Worm (Caenorhabditis elegans) whole organism, early embryonic: ENCODE measurements around the gene tag-267.

ENCODE experiments used
- B0310.2 ChIP-seq: sonication (generic microtip); optimal IDR thresholded peaks from 2 replicates; lab custom pipeline; 2016; ENCODE audit warnings: mild to moderate bottlenecking, missing genetic modification characterization, missing compliant biosample characterization
- F13C5.2 ChIP-seq: sonication (generic microtip); optimal IDR thresholded peaks from 2 replicates; lab custom pipeline; 2017; ENCODE audit warnings: mild to moderate bottlenecking, missing genetic modification characterization, inconsistent platforms, missing compliant biosample characterization
- aly-1 ChIP-seq: sonication (generic microtip); optimal IDR thresholded peaks from 2 replicates; lab custom pipeline; 2016; ENCODE audit warnings: missing genetic modification characterization, missing compliant biosample characterization
- ama-1 ChIP-seq: fragments of 150-350 bp; optimal IDR thresholded peaks from 2 replicates; lab custom pipeline; 2014
- ceh-13 ChIP-seq: fragments of 200-800 bp; sonication (Bioruptor generic); optimal IDR thresholded peaks from 2 replicates; lab custom pipeline; 2018; ENCODE audit warnings: mild to moderate bottlenecking, missing genetic modification characterization, missing compliant biosample characterization
- ets-7 ChIP-seq: sonication (generic microtip); optimal IDR thresholded peaks from 2 replicates; lab custom pipeline; 2016; ENCODE audit warnings: missing genotype, missing genetic modification characterization, missing compliant biosample characterization
- flt-1 ChIP-seq: fragments of 200-800 bp; sonication (Bioruptor generic); IDR thresholded peaks from 2 replicates; pipeline ENCODE4 v1.3.6; 2022; ENCODE audit warnings: missing genetic modification characterization, missing compliant biosample characterization
- hmg-4 ChIP-seq: fragments of 200-800 bp; sonication (Bioruptor generic); optimal IDR thresholded peaks from 2 replicates; lab custom pipeline; 2018; ENCODE audit warnings: mild to moderate bottlenecking, missing genetic modification characterization, missing compliant biosample characterization
- hnd-1 ChIP-seq: sonication (generic microtip); optimal IDR thresholded peaks from 2 replicates; lab custom pipeline; 2016; ENCODE audit warnings: missing genetic modification characterization, missing compliant biosample characterization
- pes-1 ChIP-seq: fragments of 200-800 bp; sonication (Bioruptor generic); IDR thresholded peaks from 2 replicates; pipeline ENCODE4 v1.3.6; 2022; ENCODE audit warnings: missing genetic modification reagents, missing genetic modification characterization, missing compliant biosample characterization
- sea-1 ChIP-seq: fragments of 200-800 bp; sonication (Bioruptor generic); conservative IDR thresholded peaks from 2 replicates; pipeline ENCODE4 v1.3.6; 2022; ENCODE audit warnings: missing genetic modification characterization, missing compliant biosample characterization
- tra-4 ChIP-seq: sonication (generic microtip); optimal IDR thresholded peaks from 2 replicates; lab custom pipeline; 2017; ENCODE audit warnings: missing genetic modification characterization, missing compliant biosample characterization

- TF ChIP-seq tra-4 (tag; lab: Kevin White, UChicago) (no peak), flt-1 (GFP tag; lab: Robert Waterston, UW) (no peak), ama-1 (lab: Kevin White, UChicago) (no peak), B0310.2 (tag; lab: Kevin White, UChicago) (no peak), F13C5.2 (tag; lab: Kevin White, UChicago) (peak; percentile 54), ets-7 (tag; lab: Kevin White, UChicago) (no peak), hmg-4 (GFP tag; lab: Kevin White, UChicago) (peak; percentile 71), aly-1 (tag; lab: Kevin White, UChicago) (no peak), sea-1 (GFP tag; lab: Robert Waterston, UW) (no peak), ceh-13 (GFP tag; lab: Kevin White, UChicago) (no peak), pes-1 (GFP tag; lab: Robert Waterston, UW) (no peak), hnd-1 (tag; lab: Kevin White, UChicago) (no peak)
Observed at ce11 chrIII:623754-624153, 16.8 kb upstream of the tag-267 start.
